Worm (Caenorhabditis elegans) whole organism, young adult: ENCODE results near the gene col-169.

Source experiments
- B0336.3 ChIP-seq: fragments of 200-800 bp; sonication (Bioruptor generic); IDR thresholded peaks from 2 replicates; pipeline ENCODE4 v1.3.6; 2022; ENCODE audit warnings: missing genetic modification characterization, missing compliant biosample characterization
- C06A6.2 ChIP-seq: fragments of 200-800 bp; sonication (Bioruptor generic); conservative IDR thresholded peaks from 2 replicates; pipeline ENCODE4 v1.3.6; 2022; ENCODE audit warnings: missing genetic modification characterization, missing compliant biosample characterization
- F23B12.7 ChIP-seq: sonication (generic microtip); optimal IDR thresholded peaks from 2 replicates; lab custom pipeline; 2017; ENCODE audit warnings: missing genetic modification characterization, mild to moderate bottlenecking, missing compliant biosample characterization, antibody characterized with exemption, moderate library complexity; ENCODE audit not compliant: insufficient read depth
- F37B4.10 ChIP-seq: fragments of 200-800 bp; sonication (Bioruptor generic); IDR thresholded peaks from 2 replicates; pipeline ENCODE4 v1.3.6; 2022; ENCODE audit warnings: missing genetic modification characterization, missing compliant biosample characterization
- F55B11.4 ChIP-seq: sonication (generic microtip); optimal IDR thresholded peaks from 2 replicates; lab custom pipeline; 2016; ENCODE audit warnings: missing compliant biosample characterization, missing genetic modification characterization, borderline replicate concordance; ENCODE audit not compliant: insufficient read depth
- F57C9.4 ChIP-seq: sonication (generic microtip); optimal IDR thresholded peaks from 2 replicates; lab custom pipeline; 2017; ENCODE audit warnings: mild to moderate bottlenecking, missing genetic modification characterization, missing compliant biosample characterization
- K11D2.4 ChIP-seq: fragments of 200-800 bp; sonication (Bioruptor generic); IDR thresholded peaks from 2 replicates; pipeline ENCODE4 v1.3.6; 2022; ENCODE audit warnings: missing genetic modification reagents, missing genetic modification characterization, missing compliant biosample characterization
- T07F8.4 ChIP-seq: sonication (generic microtip); optimal IDR thresholded peaks from 2 replicates; lab custom pipeline; 2016; ENCODE audit warnings: mild to moderate bottlenecking, missing genetic modification characterization, moderate library complexity, missing compliant biosample characterization
- Y53G8AR.9 ChIP-seq: fragments of 200-800 bp; sonication (Bioruptor generic); conservative IDR thresholded peaks from 2 replicates; pipeline ENCODE4 v1.3.6; 2022; ENCODE audit warnings: missing genetic modification reagents, missing genetic modification characterization, missing compliant biosample characterization
- Y67H2A.10 ChIP-seq: fragments of 200-800 bp; sonication (Bioruptor generic); conservative IDR thresholded peaks from 2 replicates; pipeline ENCODE4 v1.3.6; 2022; ENCODE audit warnings: missing genetic modification reagents, missing genetic modification characterization, missing compliant biosample characterization
- Y79H2A.3 ChIP-seq: fragments of 200-800 bp; sonication (Bioruptor generic); conservative IDR thresholded peaks from 2 replicates; pipeline ENCODE4 v1.3.6; 2022; ENCODE audit warnings: missing genetic modification reagents, missing genetic modification characterization, missing compliant biosample characterization
- ama-1 ChIP-seq, 3 experiments: fragments of 150-350 bp in 1 of 3; sonication (generic microtip) in 2 of 3; optimal IDR thresholded peaks; 2 replicates each; lab custom pipeline; 2014 to 2018; ENCODE audit warnings: missing biosample characterization in 2 of 3, missing genetic modification characterization in 2 of 3, missing genetic modification reagents in 2 of 3
- bed-1 ChIP-seq: fragments of 200-800 bp; sonication (Bioruptor generic); IDR thresholded peaks from 2 replicates; pipeline ENCODE4 v1.3.6; 2022; ENCODE audit warnings: missing genetic modification reagents, missing genetic modification characterization, missing compliant biosample characterization
- bed-2 ChIP-seq: fragments of 200-800 bp; sonication (Bioruptor generic); IDR thresholded peaks from 2 replicates; pipeline ENCODE4 v1.3.6; 2022; ENCODE audit warnings: missing genetic modification reagents, missing genetic modification characterization, missing compliant biosample characterization
- ceh-100 ChIP-seq: fragments of 200-800 bp; sonication (Bioruptor generic); IDR thresholded peaks from 2 replicates; pipeline ENCODE4 v1.3.6; 2022; ENCODE audit warnings: missing genetic modification reagents, missing genetic modification characterization, missing compliant biosample characterization
- ceh-58 ChIP-seq: fragments of 200-800 bp; sonication (Bioruptor generic); IDR thresholded peaks from 2 replicates; pipeline ENCODE4 v1.3.6; 2022; ENCODE audit warnings: missing genetic modification characterization, missing compliant biosample characterization
- ceh-91 ChIP-seq: fragments of 200-800 bp; sonication (Bioruptor generic); IDR thresholded peaks from 2 replicates; pipeline ENCODE4 v1.3.6; 2022; ENCODE audit warnings: missing genetic modification reagents, missing genetic modification characterization, missing compliant biosample characterization
- die-1 ChIP-seq: sonication (generic microtip); optimal IDR thresholded peaks from 2 replicates; lab custom pipeline; 2016; ENCODE audit warnings: missing genotype, mild to moderate bottlenecking, missing genetic modification characterization, missing compliant biosample characterization
- dox-1 ChIP-seq: fragments of 200-800 bp; sonication (Bioruptor generic); IDR thresholded peaks from 2 replicates; pipeline ENCODE4 v1.3.6; 2022; ENCODE audit warnings: missing genetic modification reagents, missing genetic modification characterization, missing compliant biosample characterization
- dpl-1 ChIP-seq: fragments of 150-350 bp; optimal IDR thresholded peaks from 2 replicates; lab custom pipeline; 2014; ENCODE audit warnings: missing biosample characterization, missing genetic modification reagents, missing genetic modification characterization
- efl-1 ChIP-seq: fragments of 150-350 bp; optimal IDR thresholded peaks from 2 replicates; lab custom pipeline; 2014; ENCODE audit warnings: missing biosample characterization, missing genetic modification reagents, missing genetic modification characterization
- egrh-3 ChIP-seq: fragments of 200-800 bp; sonication (Bioruptor generic); IDR thresholded peaks from 2 replicates; pipeline ENCODE4 v1.3.6; 2022; ENCODE audit warnings: missing genetic modification reagents, missing genetic modification characterization, missing compliant biosample characterization
- gei-17 ChIP-seq: fragments of 200-800 bp; sonication (Bioruptor generic); optimal IDR thresholded peaks from 2 replicates; lab custom pipeline; 2018; ENCODE audit warnings: mild to moderate bottlenecking, missing genetic modification characterization, missing compliant biosample characterization
- him-1 ChIP-seq: sonication (generic microtip); optimal IDR thresholded peaks from 2 replicates; lab custom pipeline; 2016; ENCODE audit warnings: missing genotype, missing genetic modification reagents, missing genetic modification characterization, missing compliant biosample characterization
- hlh-12 ChIP-seq: sonication (generic microtip); optimal IDR thresholded peaks from 2 replicates; lab custom pipeline; 2016; ENCODE audit warnings: missing genetic modification characterization, missing compliant biosample characterization
- hmg-1.2 ChIP-seq: fragments of 200-800 bp; sonication (Bioruptor generic); IDR thresholded peaks from 2 replicates; pipeline ENCODE4 v1.3.6; 2022; ENCODE audit warnings: missing genetic modification reagents, missing genetic modification characterization, missing compliant biosample characterization
- lin-35 ChIP-seq, 3 experiments: fragments of 150-350 bp in 2 of 3; sonication (generic microtip) in 1 of 3; optimal IDR thresholded peaks; 2 replicates each; lab custom pipeline; 2014 to 2018; ENCODE audit warnings: missing biosample characterization in 3 of 3, missing genetic modification characterization in 3 of 3, missing genetic modification reagents in 3 of 3
- lir-1 ChIP-seq: fragments of 200-800 bp; sonication (Bioruptor generic); conservative IDR thresholded peaks from 2 replicates; pipeline ENCODE4 v1.3.6; 2022; ENCODE audit warnings: missing genetic modification reagents, missing genetic modification characterization, missing compliant biosample characterization
- mxl-1 ChIP-seq: sonication (generic microtip); optimal IDR thresholded peaks from 2 replicates; lab custom pipeline; 2016; ENCODE audit warnings: missing genetic modification characterization, missing compliant biosample characterization
- nfya-2 ChIP-seq: fragments of 200-800 bp; sonication (Bioruptor generic); IDR thresholded peaks from 2 replicates; pipeline ENCODE4 v1.3.6; 2022; ENCODE audit warnings: missing genetic modification reagents, missing genetic modification characterization, missing compliant biosample characterization
- pha-4 ChIP-seq: fragments of 150-350 bp; sonication (generic microtip); optimal IDR thresholded peaks from 2 replicates; lab custom pipeline; 2014; ENCODE audit warnings: missing biosample characterization, missing genetic modification reagents, missing genetic modification characterization
- rpc-1 ChIP-seq, 2 experiments: fragments of 150-350 bp in 1 of 2; sonication (generic microtip) in 1 of 2; optimal IDR thresholded peaks; 2 replicates each; lab custom pipeline; 2014 to 2018; ENCODE audit warnings: missing biosample characterization in 1 of 2, missing genetic modification characterization in 1 of 2, missing genetic modification reagents in 1 of 2, missing genotype in 1 of 2
- snpc-4 ChIP-seq, 5 experiments: fragments of 150-350 bp in 1 of 5; sonication (generic microtip) in 4 of 5; optimal IDR thresholded peaks; 2 replicates each; lab custom pipeline; 2014 to 2018; ENCODE audit warnings: missing genetic modification characterization in 5 of 5, missing biosample characterization in 3 of 5, antibody characterized with exemption in 2 of 5, mild to moderate bottlenecking in 2 of 5, missing compliant biosample characterization in 2 of 5, missing genotype in 2 of 5, moderate library complexity in 2 of 5, missing genetic modification reagents in 1 of 5
- tbx-9 ChIP-seq: sonication (generic microtip); optimal IDR thresholded peaks from 2 replicates; lab custom pipeline; 2016; ENCODE audit warnings: borderline replicate concordance, missing genetic modification characterization, inconsistent platforms, missing compliant biosample characterization
- tlf-1 ChIP-seq: fragments of 200-800 bp; sonication (Bioruptor generic); optimal IDR thresholded peaks from 2 replicates; lab custom pipeline; 2018; ENCODE audit warnings: mild to moderate bottlenecking, missing genetic modification characterization, missing compliant biosample characterization
- unc-130 ChIP-seq: sonication (generic microtip); optimal IDR thresholded peaks from 2 replicates; lab custom pipeline; 2016; ENCODE audit warnings: missing genetic modification reagents, missing genetic modification characterization, missing compliant biosample characterization
- xnd-1 ChIP-seq: sonication (generic microtip); optimal IDR thresholded peaks from 2 replicates; lab custom pipeline; 2016; ENCODE audit warnings: missing genotype, missing genetic modification reagents, missing genetic modification characterization, missing compliant biosample characterization
- zim-3 ChIP-seq: sonication (generic microtip); optimal IDR thresholded peaks from 2 replicates; lab custom pipeline; 2017; ENCODE audit warnings: mild to moderate bottlenecking, missing genetic modification characterization, moderate library complexity, missing compliant biosample characterization
- ztf-18 ChIP-seq: sonication (generic microtip); optimal IDR thresholded peaks from 2 replicates; lab custom pipeline; 2016; ENCODE audit warnings: missing genotype, mild to moderate bottlenecking, missing genetic modification characterization, missing compliant biosample characterization
- ztf-25 ChIP-seq: fragments of 200-800 bp; sonication (Bioruptor generic); IDR thresholded peaks from 2 replicates; pipeline ENCODE4 v1.3.6; 2022; ENCODE audit warnings: missing genetic modification reagents, missing genetic modification characterization, missing compliant biosample characterization
- ztf-26 ChIP-seq: sonication (generic microtip); optimal IDR thresholded peaks from 2 replicates; lab custom pipeline; 2017; ENCODE audit warnings: missing genetic modification characterization, missing compliant biosample characterization
- ztf-6 ChIP-seq: fragments of 200-800 bp; sonication (Bioruptor generic); IDR thresholded peaks from 2 replicates; pipeline ENCODE4 v1.3.6; 2022; ENCODE audit warnings: missing genetic modification reagents, missing genetic modification characterization, missing compliant biosample characterization

Gene col-169

ce11 chrX:6286154-6286553, 42.8 kb upstream of the col-169 start (continued):
- peak; percentile 90 for TF ChIP-seq mxl-1 (tag; lab: Kevin White, UChicago)
- no peak for TF ChIP-seq ztf-6 (GFP tag; lab: Robert Waterston, UW)
- TF ChIP-seq ceh-58: no peak

- TF ChIP-seq Y53G8AR.9 (GFP tag; lab: Robert Waterston, UW): no peak
- TF ChIP-seq ama-1 (optimal IDR thresholded peaks at IDR 0.05; lab: Kevin White, UChicago): no peak
- TF ChIP-seq ama-1 (GFP tag; optimal IDR thresholded peaks at IDR 0.05; lab: Kevin White, UChicago): no peak
- TF ChIP-seq ztf-26 (tag; lab: Kevin White, UChicago): no peak
- TF ChIP-seq F55B11.4 (tag; lab: Kevin White, UChicago): no peak
- no peak for TF ChIP-seq ceh-91 (GFP tag; lab: Robert Waterston, UW)
- TF ChIP-seq zim-3: no peak
- no peak for TF ChIP-seq efl-1
- TF ChIP-seq nfya-2 (GFP tag; lab: Robert Waterston, UW): no peak
Observed at ce11 chrX:6289038-6289437, 39.9 kb upstream of the col-169 start.

- TF ChIP-seq F37B4.10 (GFP tag; lab: Robert Waterston, UW): no peak
- no peak for TF ChIP-seq rpc-1 (optimal IDR thresholded peaks at IDR 0.05; lab: Kevin White, UChicago)
- no peak for TF ChIP-seq rpc-1 (tag; optimal IDR thresholded peaks at IDR 0.05; lab: Kevin White, UChicago)
- no peak for TF ChIP-seq F57C9.4 (tag; lab: Kevin White, UChicago)
- no peak for TF ChIP-seq ztf-25 (GFP tag; lab: Robert Waterston, UW)
- TF ChIP-seq egrh-3 (GFP tag; lab: Robert Waterston, UW): no peak
- no peak for TF ChIP-seq B0336.3
- TF ChIP-seq die-1: no peak
- TF ChIP-seq him-1: no peak
- TF ChIP-seq C06A6.2 (GFP tag; lab: Robert Waterston, UW): no peak
- no peak for TF ChIP-seq gei-17 (GFP tag; lab: Kevin White, UChicago)
- TF ChIP-seq ztf-18: no peak
- TF ChIP-seq bed-2 (GFP tag; lab: Robert Waterston, UW): no peak
- TF ChIP-seq Y79H2A.3 (GFP tag; lab: Robert Waterston, UW): no peak
- TF ChIP-seq, all 124 proteins: peak for 0
Observed at ce11 chrX:6291632-6292031, 37.3 kb upstream of the col-169 start, which contains the start of gene lev-9. TSS of gene lev-9 (minus strand) at chrX:6291732.

- TF ChIP-seq bed-1 (GFP tag; lab: Robert Waterston, UW): peak; percentile 93
- TF ChIP-seq Y67H2A.10 (GFP tag; lab: Robert Waterston, UW): no peak
- no peak for TF ChIP-seq ama-1 (optimal IDR thresholded peaks at IDR 0.05; lab: Kevin White, UChicago)
- peak; percentile 83 to 87 for TF ChIP-seq ama-1 (GFP tag; optimal IDR thresholded peaks at IDR 0.05; lab: Kevin White, UChicago)
- TF ChIP-seq dox-1: peak; percentile 93
- TF ChIP-seq tlf-1 (GFP tag; lab: Kevin White, UChicago): peak; percentile 15
- peak; percentile 60; the same call in 1 of the 2 replicates for TF ChIP-seq Y53G8AR.9 (GFP tag; lab: Robert Waterston, UW)
- TF ChIP-seq F23B12.7 (tag; lab: Kevin White, UChicago): peak; percentile 79
- TF ChIP-seq T07F8.4 (tag; lab: Kevin White, UChicago): peak; percentile 74
- peak; percentile 84 for TF ChIP-seq snpc-4 (GFP tag; optimal IDR thresholded peaks at IDR 0.05; lab: Kevin White, UChicago)
- peak in 3 of 4 experiments; percentile 58 to 80 (median 69) for TF ChIP-seq snpc-4 (tag; optimal IDR thresholded peaks at IDR 0.05; lab: Kevin White, UChicago)
- peak in 1 of 3 experiments; percentile 60 for TF ChIP-seq lin-35 (GFP tag; optimal IDR thresholded peaks at IDR 0.05; lab: Kevin White, UChicago)
- TF ChIP-seq K11D2.4: peak; percentile 80
- 0 out of 2 replicates have a peak, but pooled peaks have one; percentile 59 for TF ChIP-seq ztf-6 (GFP tag; lab: Robert Waterston, UW)
- peak; percentile 72 for TF ChIP-seq ztf-18
- TF ChIP-seq xnd-1: no peak
- TF ChIP-seq hmg-1.2: peak; percentile 84
- peak; percentile 73 for TF ChIP-seq ceh-100 (GFP tag; lab: Robert Waterston, UW)
- TF ChIP-seq ztf-25 (GFP tag; lab: Robert Waterston, UW): peak; percentile 90
- TF ChIP-seq dpl-1 (GFP tag; lab: Kevin White, UChicago): no peak
- no peak for TF ChIP-seq tbx-9 (tag; lab: Kevin White, UChicago)
- peak; percentile 67 for TF ChIP-seq unc-130 (GFP tag; lab: Kevin White, UChicago)
- TF ChIP-seq pha-4: no peak
- peak; percentile 55; the same call in 1 of the 2 replicates for TF ChIP-seq lir-1 (GFP tag; lab: Robert Waterston, UW)
- no peak for TF ChIP-seq efl-1
- peak; percentile 89 for TF ChIP-seq hlh-12
Observed at ce11 chrX:6292143-6292542, 36.8 kb upstream of the col-169 start.
